Fruit fly (Drosophila melanogaster) whole organism, embryonic: ENCODE data around the gene scaf6.

ENCODE experiments used
- Aef1 ChIP-seq: fragments of 200-800 bp; sonication (Bioruptor generic); IDR thresholded peaks from 3 replicates; pipeline ENCODE4 v1.3.6; 2022; ENCODE audit warnings: missing biosample characterization, missing genetic modification characterization
- Atf-2 ChIP-seq: fragments of 200-800 bp; sonication (Bioruptor generic); optimal IDR thresholded peaks from 2 replicates; lab custom pipeline; 2016; ENCODE audit warnings: missing biosample characterization, missing genetic modification characterization
- Blimp-1 ChIP-seq: fragments of 200-800 bp; sonication (Bioruptor generic); optimal IDR thresholded peaks from 3 replicates; lab custom pipeline; 2018; ENCODE audit warnings: missing biosample characterization, missing genetic modification characterization, mild to moderate bottlenecking, moderate library complexity, missing genetic modification reagents
- Bteb2 ChIP-seq: fragments of 200-800 bp; sonication (Bioruptor generic); optimal IDR thresholded peaks from 2 replicates; lab custom pipeline; 2016; ENCODE audit warnings: missing biosample characterization, missing genetic modification characterization
- CG10147 ChIP-seq: fragments of 200-800 bp; sonication (Bioruptor generic); optimal IDR thresholded peaks from 2 replicates; lab custom pipeline; 2019; ENCODE audit warnings: missing biosample characterization, mild to moderate bottlenecking, missing genetic modification characterization, moderate library complexity
- CG11398 ChIP-seq: fragments of 200-800 bp; sonication (Bioruptor generic); optimal IDR thresholded peaks from 2 replicates; lab custom pipeline; 2016; ENCODE audit warnings: missing biosample characterization, missing genetic modification characterization
- CG12942 ChIP-seq: fragments of 200-800 bp; sonication (Bioruptor generic); optimal IDR thresholded peaks from 3 replicates; lab custom pipeline; 2016; ENCODE audit warnings: missing biosample characterization, missing genetic modification characterization
- CG17912 ChIP-seq: fragments of 200-800 bp; sonication (Bioruptor generic); optimal IDR thresholded peaks from 2 replicates; lab custom pipeline; 2018; ENCODE audit warnings: missing biosample characterization, mild to moderate bottlenecking, missing genetic modification characterization
- CG2202 ChIP-seq: fragments of 200-800 bp; sonication (Bioruptor generic); optimal IDR thresholded peaks from 2 replicates; lab custom pipeline; 2018; ENCODE audit warnings: missing biosample characterization, mild to moderate bottlenecking, missing genetic modification characterization
- CG2678 ChIP-seq: fragments of 200-800 bp; sonication (Bioruptor generic); optimal IDR thresholded peaks from 3 replicates; lab custom pipeline; 2019; ENCODE audit warnings: missing biosample characterization, mild to moderate bottlenecking, missing genetic modification characterization, moderate library complexity
- CG2712 ChIP-seq: fragments of 200-800 bp; optimal IDR thresholded peaks from 3 replicates; lab custom pipeline; 2019; ENCODE audit warnings: missing biosample characterization, mild to moderate bottlenecking, missing genetic modification characterization, moderate library complexity
- CG31388 ChIP-seq: fragments of 200-800 bp; sonication (Bioruptor generic); optimal IDR thresholded peaks from 2 replicates; lab custom pipeline; 2016; ENCODE audit warnings: missing biosample characterization, missing genetic modification characterization
- CG3995 ChIP-seq: fragments of 200-800 bp; sonication (Bioruptor generic); optimal IDR thresholded peaks from 3 replicates; lab custom pipeline; 2016; ENCODE audit warnings: missing biosample characterization, missing genetic modification characterization
- CG7786 ChIP-seq: fragments of 200-800 bp; sonication (Bioruptor generic); optimal IDR thresholded peaks from 2 replicates; lab custom pipeline; 2016; ENCODE audit warnings: missing biosample characterization, missing genetic modification characterization
- CkIIα-i1 ChIP-seq: fragments of 200-800 bp; sonication (Bioruptor generic); IDR thresholded peaks from 2 replicates; pipeline ENCODE4 v1.3.6; 2022; ENCODE audit warnings: missing biosample characterization, missing genetic modification characterization
- Dbx ChIP-seq: fragments of 200-800 bp; sonication (Bioruptor generic); IDR thresholded peaks from 3 replicates; pipeline ENCODE4 v1.3.6; 2022; ENCODE audit warnings: missing biosample characterization, missing genetic modification characterization
- Drgx ChIP-seq: fragments of 200-800 bp; sonication (Bioruptor generic); IDR thresholded peaks from 2 replicates; pipeline ENCODE4 v1.3.6; 2022; ENCODE audit warnings: missing biosample characterization, missing genetic modification characterization
- Ets97D ChIP-seq: fragments of 200-800 bp; sonication (Bioruptor generic); optimal IDR thresholded peaks from 3 replicates; lab custom pipeline; 2016; ENCODE audit warnings: missing biosample characterization, missing genetic modification characterization
- GATAe ChIP-seq: fragments of 200-800 bp; sonication (Bioruptor generic); conservative IDR thresholded peaks from 2 replicates; pipeline ENCODE4 v1.3.6; 2022; ENCODE audit warnings: missing biosample characterization, missing genetic modification characterization
- H15 ChIP-seq: fragments of 200-800 bp; sonication (Bioruptor generic); IDR thresholded peaks from 3 replicates; pipeline ENCODE4 v1.3.6; 2022; ENCODE audit warnings: missing biosample characterization, missing genetic modification characterization
- Hr78 ChIP-seq, 2 experiments: fragments of 200-800 bp in 1 of 2; fragments of >200 bp in 1 of 2; sonication (Bioruptor generic) in 1 of 2; optimal IDR thresholded peaks; 2 replicates each; lab custom pipeline; 2017 to 2019; ENCODE audit warnings: missing biosample characterization in 2 of 2, missing genetic modification characterization in 2 of 2, mild to moderate bottlenecking in 1 of 2, moderate library complexity in 1 of 2
- NFAT ChIP-seq: fragments of 200-800 bp; sonication (Bioruptor generic); IDR thresholded peaks from 2 replicates; pipeline ENCODE4 v1.3.6; 2022; ENCODE audit warnings: missing biosample characterization, missing genetic modification characterization
- NK7.1 ChIP-seq: fragments of 200-800 bp; sonication (Bioruptor generic); optimal IDR thresholded peaks from 3 replicates; lab custom pipeline; 2016; ENCODE audit warnings: missing biosample characterization, missing genetic modification characterization
- Rx ChIP-seq: fragments of 200-800 bp; sonication (Bioruptor generic); IDR thresholded peaks from 2 replicates; pipeline ENCODE4 v1.3.6; 2022; ENCODE audit warnings: missing biosample characterization, missing genetic modification characterization
- Spps ChIP-seq: fragments of 200-800 bp; sonication (Bioruptor generic); optimal IDR thresholded peaks from 2 replicates; lab custom pipeline; 2018; ENCODE audit warnings: missing biosample characterization, mild to moderate bottlenecking, missing genetic modification characterization
- ac ChIP-seq: fragments of 200-800 bp; sonication (Bioruptor generic); optimal IDR thresholded peaks from 3 replicates; lab custom pipeline; 2017; ENCODE audit warnings: missing biosample characterization, mild to moderate bottlenecking, missing genetic modification characterization
- ara ChIP-seq: fragments of 200-800 bp; sonication (Bioruptor generic); IDR thresholded peaks from 2 replicates; pipeline ENCODE4 v1.3.6; 2022; ENCODE audit warnings: missing biosample characterization, missing genetic modification characterization
- caup ChIP-seq: fragments of 200-800 bp; sonication (Bioruptor generic); optimal IDR thresholded peaks from 3 replicates; lab custom pipeline; 2017; ENCODE audit warnings: missing biosample characterization, mild to moderate bottlenecking, missing genetic modification characterization, moderate library complexity; ENCODE audit not compliant: severe bottlenecking
- dysf ChIP-seq: fragments of 200-800 bp; sonication (Bioruptor generic); IDR thresholded peaks from 3 replicates; pipeline ENCODE4 v1.3.6; 2022; ENCODE audit warnings: missing biosample characterization, missing genetic modification characterization
- exex ChIP-seq: fragments of 200-800 bp; sonication (Bioruptor generic); optimal IDR thresholded peaks from 4 replicates; lab custom pipeline; 2018; ENCODE audit warnings: missing biosample characterization, mild to moderate bottlenecking, missing genetic modification characterization, moderate library complexity
- grau ChIP-seq: fragments of 200-800 bp; optimal IDR thresholded peaks from 3 replicates; lab custom pipeline; 2019; ENCODE audit warnings: missing biosample characterization, mild to moderate bottlenecking, missing genetic modification characterization, moderate library complexity
- ind ChIP-seq: fragments of 200-800 bp; sonication (Bioruptor generic); optimal IDR thresholded peaks from 3 replicates; lab custom pipeline; 2016; ENCODE audit warnings: missing biosample characterization, missing genetic modification characterization
- nau ChIP-seq: fragments of 200-800 bp; sonication (Bioruptor generic); optimal IDR thresholded peaks from 3 replicates; lab custom pipeline; 2017; ENCODE audit warnings: missing biosample characterization, mild to moderate bottlenecking, missing genetic modification characterization, missing genetic modification reagents
- oc ChIP-seq: fragments of 200-800 bp; sonication (Bioruptor generic); optimal IDR thresholded peaks from 2 replicates; lab custom pipeline; 2018; ENCODE audit warnings: missing biosample characterization, mild to moderate bottlenecking, missing genetic modification characterization, moderate library complexity
- pnt ChIP-seq: fragments of 200-800 bp; sonication (Bioruptor generic); optimal IDR thresholded peaks from 3 replicates; lab custom pipeline; 2016; ENCODE audit warnings: missing biosample characterization, missing genetic modification characterization
- psq ChIP-seq: fragments of 200-800 bp; sonication (Bioruptor generic); optimal IDR thresholded peaks from 2 replicates; lab custom pipeline; 2017; ENCODE audit warnings: missing biosample characterization, missing genetic modification characterization
- pzg ChIP-seq: fragments of 200-800 bp; sonication (Bioruptor generic); optimal IDR thresholded peaks from 3 replicates; lab custom pipeline; 2018; ENCODE audit warnings: missing biosample characterization, mild to moderate bottlenecking, missing genetic modification characterization, moderate library complexity
- ranshi ChIP-seq: fragments of 200-800 bp; sonication (Bioruptor generic); IDR thresholded peaks from 2 replicates; pipeline ENCODE4 v1.3.6; 2022; ENCODE audit warnings: missing biosample characterization, missing genetic modification characterization
- run ChIP-seq: fragments of 200-800 bp; sonication (Bioruptor generic); optimal IDR thresholded peaks from 3 replicates; lab custom pipeline; 2018; ENCODE audit warnings: missing biosample characterization, mild to moderate bottlenecking, missing genetic modification characterization
- salm ChIP-seq: fragments of 200-800 bp; sonication (Bioruptor generic); optimal IDR thresholded peaks from 2 replicates; lab custom pipeline; 2018; ENCODE audit warnings: missing biosample characterization, mild to moderate bottlenecking, missing genetic modification characterization
- sens-2 ChIP-seq: fragments of 200-800 bp; sonication (Bioruptor generic); IDR thresholded peaks from 2 replicates; pipeline ENCODE4 v1.3.6; 2022; ENCODE audit warnings: missing biosample characterization, missing genetic modification characterization
- sisA ChIP-seq: fragments of 200-800 bp; sonication (Bioruptor generic); IDR thresholded peaks from 2 replicates; pipeline ENCODE4 v1.3.6; 2022; ENCODE audit warnings: missing biosample characterization, missing genetic modification characterization
- stc ChIP-seq: fragments of 200-800 bp; sonication (Bioruptor generic); IDR thresholded peaks from 2 replicates; pipeline ENCODE4 v1.3.6; 2022; ENCODE audit warnings: missing biosample characterization, missing genetic modification characterization
- tup ChIP-seq: fragments of 200-800 bp; sonication (Bioruptor generic); optimal IDR thresholded peaks from 2 replicates; lab custom pipeline; 2016; ENCODE audit warnings: missing biosample characterization, mild to moderate bottlenecking, missing genetic modification characterization, moderate library complexity
- vvl ChIP-seq: fragments of 200-800 bp; sonication (Bioruptor generic); IDR thresholded peaks from 2 replicates; pipeline ENCODE4 v1.3.6; 2022; ENCODE audit warnings: missing biosample characterization, missing genetic modification characterization

scaf6 gene

dm6 chr3L:17015663-17016575 lies 26.5 kb downstream of the scaf6 start, which contains the start of the genes CG6664 and CG7728 (continued):
- TF ChIP-seq H15 (GFP tag; lab: Robert Waterston, UW) (peak; percentile 30; the same call in 1 of the 3 replicates), Drgx (GFP tag; lab: Robert Waterston, UW) (peak; percentile 38), CG2678 (tag; lab: Kevin White, UChicago) (no peak)

- TF ChIP-seq ac (GFP tag; lab: Kevin White, UChicago) (peak; percentile 69), CG2712 (tag; lab: Kevin White, UChicago) (peak; percentile 70), Aef1 (GFP tag; lab: Robert Waterston, UW) (peak; percentile 80), Bteb2 (GFP tag; lab: Kevin White, UChicago) (peak; percentile 32), vvl (peak; percentile 83), CG10147 (GFP tag; lab: Kevin White, UChicago) (peak; percentile 73), Blimp-1 (GFP tag; lab: Kevin White, UChicago) (peak; percentile 56), CG17912 (peak; percentile 98), grau (tag; lab: Kevin White, UChicago) (peak; percentile 63), ranshi (GFP tag; lab: Robert Waterston, UW) (peak; percentile 44; the same call in 1 of the 2 replicates), ind (GFP tag; lab: Kevin White, UChicago) (peak; percentile 41), exex (peak; percentile 62), stc (GFP tag; lab: Robert Waterston, UW) (peak; percentile 73), Rx (peak; percentile 65), tup (GFP tag; lab: Kevin White, UChicago) (peak; percentile 33), nau (GFP tag; lab: Kevin White, UChicago) (no peak), ara (GFP tag; lab: Robert Waterston, UW) (peak; percentile 73), NK7.1 (GFP tag; lab: Kevin White, UChicago) (peak; percentile 77), Dbx (GFP tag; lab: Robert Waterston, UW) (peak; percentile 62), NFAT (0 out of 2 replicates have a peak, but pooled peaks have one; percentile 6), Spps (peak; percentile 44), CG12942 (GFP tag; lab: Kevin White, UChicago) (peak; percentile 71), sisA (peak; percentile 34; the same call in 1 of the 2 replicates), psq (GFP tag; lab: Kevin White, UChicago) (no peak), dysf (peak; percentile 61; the same call in 2 of the 3 replicates), sens-2 (peak; percentile 46; the same call in 1 of the 2 replicates), oc (tag; lab: Kevin White, UChicago) (no peak), CG31388 (GFP tag; lab: Kevin White, UChicago) (peak; percentile 27), GATAe (GFP tag; lab: Robert Waterston, UW) (no peak), caup (peak; percentile 90), Ets97D (GFP tag; lab: Kevin White, UChicago) (peak; percentile 98), Hr78 (GFP tag; optimal IDR thresholded peaks at IDR 0.05; lab: Kevin White, UChicago) (no peak), pzg (GFP tag; lab: Kevin White, UChicago) (peak; percentile 97), CG7786 (GFP tag; lab: Kevin White, UChicago) (peak; percentile 44), Atf-2 (GFP tag; lab: Kevin White, UChicago) (peak; percentile 52), CG11398 (GFP tag; lab: Kevin White, UChicago) (peak; percentile 78), salm (tag; lab: Kevin White, UChicago) (peak; percentile 63), run (tag; lab: Kevin White, UChicago) (peak; percentile 66), CG2202 (tag; lab: Kevin White, UChicago) (peak; percentile 78), pnt (GFP tag; lab: Kevin White, UChicago) (peak; percentile 60), CG3995 (GFP tag; lab: Kevin White, UChicago) (peak; percentile 54), CkIIα-i1 (no peak)
Measured at dm6 chr3L:17012017-17012719, 30.2 kb downstream of the scaf6 start, which contains the start of gene CG3764. TSS of gene CG3764 (minus strand) at chr3L:17012565.
